Worm (Caenorhabditis elegans): Measurements from ENCODE around the gene M57.1.
A peak's percentile ranks its signal among the peaks of the same experiment; 100 is the strongest.

Gene M57.1

ce11 chrIV:3501981-3502736 is 30.1 kb upstream of the M57.1 start (continued):
- TF ChIP-seq nhr-77 (tag; optimal IDR thresholded peaks at IDR 0.05) (no peak), fkh-10 (GFP tag; optimal IDR thresholded peaks at IDR 0.05) (no peak)

- TF ChIP-seq C04F5.9 (tag; optimal IDR thresholded peaks at IDR 0.05) (no peak), mab-9 (GFP tag; IDR thresholded peaks at IDR 0.05) (no peak), sox-4 (tag; optimal IDR thresholded peaks at IDR 0.05) (no peak), lin-39 (tag; optimal IDR thresholded peaks at IDR 0.05) (no peak), sup-37 (GFP tag; optimal IDR thresholded peaks at IDR 0.05) (no peak), blmp-1 (tag; optimal IDR thresholded peaks at IDR 0.05) (no peak), pag-3 (tag; optimal IDR thresholded peaks at IDR 0.05; ENCODE audit: borderline replicate concordance, insufficient read depth) (no peak), nhr-90 (tag; optimal IDR thresholded peaks at IDR 0.05; ENCODE audit: poor library complexity) (no peak)
These were observed 28.1 kb upstream of the M57.1 start, which contains the start of gene srz-83 for ce11 chrIV:3504144-3504543. srz-83 (plus strand) TSS chrIV:3504444.

ce11 chrIV:3505940-3506339 is 26.3 kb upstream of the M57.1 start:
- 0 out of 2 replicates have a peak, but pooled peaks have one; percentile 20 for TF ChIP-seq nhr-19 (GFP tag; conservative IDR thresholded peaks at IDR 0.05)
- TF ChIP-seq efl-1 (optimal IDR thresholded peaks at IDR 0.05) = peak in 1 of 2 experiments; percentile 11
- peak in 1 of 2 experiments; percentile 61 for TF ChIP-seq efl-1 (GFP tag; optimal IDR thresholded peaks at IDR 0.05 in 1 of 2)
- TF ChIP-seq mdl-1 (tag; optimal IDR thresholded peaks at IDR 0.05) = no peak

ce11 chrIV:3509477-3510063 is 22.7 kb upstream of the M57.1 start, which contains the start of gene ced-10:
ced-10 (minus strand) TSS chrIV:3509527.
- TF ChIP-seq dpl-1 (GFP tag; optimal IDR thresholded peaks at IDR 0.05) (peak in 2 of 3 experiments; percentile 1 to 10), efl-1 (optimal IDR thresholded peaks at IDR 0.05) (peak in 1 of 2 experiments; percentile 3), efl-1 (GFP tag; optimal IDR thresholded peaks at IDR 0.05 in 1 of 2) (peak; percentile 21 to 93), egl-13 (tag; optimal IDR thresholded peaks at IDR 0.05) (no peak)

ce11 chrIV:3514467-3514866 is 17.8 kb upstream of the M57.1 start, which contains the start of gene tsg-101:
tsg-101 (minus strand) TSS chrIV:3514567.
- TF ChIP-seq hlh-17 (GFP tag; optimal IDR thresholded peaks at IDR 0.05; ENCODE audit: borderline replicate concordance) (no peak), mep-1 (tag; optimal IDR thresholded peaks at IDR 0.05) (no peak), hlh-4 (tag; optimal IDR thresholded peaks at IDR 0.05) (no peak), pax-3 (tag; optimal IDR thresholded peaks at IDR 0.05) (no peak), jun-1 (tag; optimal IDR thresholded peaks at IDR 0.05) (no peak), egl-13 (tag; optimal IDR thresholded peaks at IDR 0.05) (no peak), unc-62 (GFP tag; optimal IDR thresholded peaks at IDR 0.05) (no peak)

- no peak for TF ChIP-seq zag-1 (tag; optimal IDR thresholded peaks at IDR 0.05)
- no peak for TF ChIP-seq grh-1 (GFP tag; IDR thresholded peaks at IDR 0.05)
- TF ChIP-seq ztf-4 (tag; optimal IDR thresholded peaks at IDR 0.05) = no peak
- no peak for TF ChIP-seq rnt-1 (tag; optimal IDR thresholded peaks at IDR 0.05)
- TF ChIP-seq nhr-237 (tag; optimal IDR thresholded peaks at IDR 0.05) = no peak
- TF ChIP-seq unc-86 (tag; optimal IDR thresholded peaks at IDR 0.05) = peak; percentile 25
- TF ChIP-seq nhr-71 (tag; optimal IDR thresholded peaks at IDR 0.05) = peak; percentile 66
- no peak for TF ChIP-seq elt-3 (tag; optimal IDR thresholded peaks at IDR 0.05)
- TF ChIP-seq C04F5.9 (tag; optimal IDR thresholded peaks at IDR 0.05) = no peak
- no peak for TF ChIP-seq irx-1 (tag; optimal IDR thresholded peaks at IDR 0.05)
- TF ChIP-seq nhr-20 (tag; optimal IDR thresholded peaks at IDR 0.05) = peak; percentile 42
- TF ChIP-seq mef-2 (tag; optimal IDR thresholded peaks at IDR 0.05) = no peak
- TF ChIP-seq ama-1 (optimal IDR thresholded peaks at IDR 0.05) = no peak
- peak; percentile 63 for TF ChIP-seq swsn-7 (tag; optimal IDR thresholded peaks at IDR 0.05)
- no peak for TF ChIP-seq mab-9 (GFP tag; IDR thresholded peaks at IDR 0.05)
- no peak for TF ChIP-seq F16B12.6 (tag; optimal IDR thresholded peaks at IDR 0.05)
- TF ChIP-seq nhr-85 (tag) = no peak
- TF ChIP-seq snu-23 (GFP tag; optimal IDR thresholded peaks at IDR 0.05) = peak; percentile 72
- TF ChIP-seq Y116A8C.19 (tag; optimal IDR thresholded peaks at IDR 0.05; ENCODE audit: borderline replicate concordance) = no peak
- no peak for TF ChIP-seq hlh-4 (tag; optimal IDR thresholded peaks at IDR 0.05)
- TF ChIP-seq lin-39 (tag; optimal IDR thresholded peaks at IDR 0.05) = no peak
- no peak for TF ChIP-seq ztf-11 (tag; optimal IDR thresholded peaks at IDR 0.05)
- TF ChIP-seq mdl-1 (tag; optimal IDR thresholded peaks at IDR 0.05) = peak in 1 of 2 experiments; percentile 4
These were observed 16.7 kb upstream of the M57.1 start for ce11 chrIV:3515412-3516046.
